Fruit fly (Drosophila melanogaster): Measurements from ENCODE around the gene CG1288.
A peak's percentile ranks its signal among the peaks of the same experiment; 100 is the strongest.

CG1288 gene

DNA sequence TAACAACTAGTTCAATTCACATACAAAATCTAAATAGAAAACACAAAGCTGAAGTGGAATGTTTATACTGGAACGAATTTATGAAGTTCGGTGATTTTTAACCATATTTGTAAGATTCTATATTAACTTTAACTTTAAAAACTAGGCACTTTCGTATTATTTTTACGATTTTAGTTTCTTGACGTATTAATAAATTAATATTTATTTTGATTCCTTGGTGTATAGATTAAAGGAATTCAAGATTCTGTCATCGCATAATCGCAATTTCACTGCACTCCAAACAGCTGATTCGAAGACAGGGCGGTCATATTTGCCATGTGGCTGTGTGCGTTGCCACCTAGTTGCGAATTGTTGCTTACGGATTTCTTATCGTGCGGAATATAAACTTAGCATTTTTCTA lies 41.2 kb upstream of the CG1288 start, which contains the start of the genes CG1227 and Dtwd2 (continued):
- TF ChIP-seq exex (tag; optimal IDR thresholded peaks at IDR 0.05) (peak; percentile 74), Oaz (GFP tag; IDR thresholded peaks at IDR 0.05) (peak; percentile 89), gsb-n (tag; optimal IDR thresholded peaks at IDR 0.05) (no peak), CG1647 (GFP tag; optimal IDR thresholded peaks at IDR 0.05) (no peak), CG6272 (GFP tag; IDR thresholded peaks at IDR 0.05) (peak; percentile 26; the same call in 1 of the 2 replicates), CG1529 (GFP tag; optimal IDR thresholded peaks at IDR 0.05) (peak; percentile 81), CG7928 (GFP tag; optimal IDR thresholded peaks at IDR 0.05) (peak; percentile 65), NC2α (GFP tag; optimal IDR thresholded peaks at IDR 0.05) (no peak), CG17802 (tag; optimal IDR thresholded peaks at IDR 0.05) (peak; percentile 49), Spps (tag; optimal IDR thresholded peaks at IDR 0.05) (peak; percentile 85), ssp (GFP tag; IDR thresholded peaks at IDR 0.05) (peak; percentile 57), CG17361 (GFP tag; IDR thresholded peaks at IDR 0.05) (no peak; the same call in 1 of the 3 replicates), bigmax (GFP tag; optimal IDR thresholded peaks at IDR 0.05) (no peak), amos (GFP tag; IDR thresholded peaks at IDR 0.05; ENCODE audit: partially characterized antibody) (no peak), ro (GFP tag; IDR thresholded peaks at IDR 0.05) (no peak), psq (GFP tag; optimal IDR thresholded peaks at IDR 0.05) (no peak), CG3065 (GFP tag; optimal IDR thresholded peaks at IDR 0.05) (peak; percentile 11), usp (GFP tag; optimal IDR thresholded peaks at IDR 0.05) (no peak), vfl (GFP tag; optimal IDR thresholded peaks at IDR 0.05) (peak; percentile 19), esg (GFP tag; conservative IDR thresholded peaks at IDR 0.05) (peak; percentile 85), CG3407 (GFP tag; optimal IDR thresholded peaks at IDR 0.05) (peak; percentile 78), sima (GFP tag; optimal IDR thresholded peaks at IDR 0.05) (peak; percentile 49), CG10565 (GFP tag; optimal IDR thresholded peaks at IDR 0.05) (no peak), sd (tag; optimal IDR thresholded peaks at IDR 0.05) (peak; percentile 92), cad (GFP tag; optimal IDR thresholded peaks at IDR 0.05) (no peak), CG10543 (GFP tag; optimal IDR thresholded peaks at IDR 0.05) (no peak), crp (GFP tag; optimal IDR thresholded peaks at IDR 0.05) (peak; percentile 85 to 96), Dek (tag; optimal IDR thresholded peaks at IDR 0.05) (no peak), h (optimal IDR thresholded peaks at IDR 0.05) (no peak), CG4424 (GFP tag; optimal IDR thresholded peaks at IDR 0.05) (peak; percentile 81), Neu2 (GFP tag; optimal IDR thresholded peaks at IDR 0.05; ENCODE audit: borderline replicate concordance) (no peak), ken (GFP tag; IDR thresholded peaks at IDR 0.05) (peak; percentile 78; the same call in 1 of the 3 replicates), Mrtf (GFP tag; IDR thresholded peaks at IDR 0.05) (peak; percentile 88), stc (GFP tag; IDR thresholded peaks at IDR 0.05) (peak; percentile 95), row (GFP tag; IDR thresholded peaks at IDR 0.05) (peak; percentile 96), Atf3 (GFP tag; optimal IDR thresholded peaks at IDR 0.05) (no peak), CG3847 (GFP tag; IDR thresholded peaks at IDR 0.05) (peak; percentile 91), gt (GFP tag; IDR thresholded peaks at IDR 0.05) (peak; percentile 57), Six4 (GFP tag; optimal IDR thresholded peaks at IDR 0.05) (peak; percentile 67), Kr (GFP tag; optimal IDR thresholded peaks at IDR 0.05) (no peak), Usf (GFP tag; optimal IDR thresholded peaks at IDR 0.05) (peak; percentile 65), CG1603 (tag; optimal IDR thresholded peaks at IDR 0.05) (peak; percentile 64), HLHmδ (GFP tag; optimal IDR thresholded peaks at IDR 0.05) (no peak), CG11247 (GFP tag; IDR thresholded peaks at IDR 0.05) (peak; percentile 89), CG6854 (GFP tag; optimal IDR thresholded peaks at IDR 0.05) (peak; percentile 90), p53 (GFP tag; optimal IDR thresholded peaks at IDR 0.05) (no peak), CG7556 (GFP tag; optimal IDR thresholded peaks at IDR 0.05) (no peak), CG18476 (GFP tag; optimal IDR thresholded peaks at IDR 0.05) (peak; percentile 80), jigr1 (GFP tag; IDR thresholded peaks at IDR 0.05) (0 out of 3 replicates have a peak, but pooled peaks have one; percentile 14), CG17359 (tag; optimal IDR thresholded peaks at IDR 0.05) (peak; percentile 94), CG10654 (GFP tag; optimal IDR thresholded peaks at IDR 0.05) (peak; percentile 58), Dbx (GFP tag; IDR thresholded peaks at IDR 0.05) (peak; percentile 92)

Measured in whole organism, embryonic.